Worm (Caenorhabditis elegans) whole organism, L4 larva: Measurements from ENCODE around the gene col-151.
"Not testable (repeated sequence)": the region's sequence is repeated elsewhere in the genome, so short reads cannot be mapped to it uniquely, and the experiment has no call there.

ENCODE experiments used
- nhr-11 ChIP-seq: fragments of 150-350 bp; optimal IDR thresholded peaks from 2 replicates; lab custom pipeline; 2014; ENCODE audit warnings: missing biosample characterization, missing genetic modification characterization
- pqm-1 ChIP-seq: sonication (generic microtip); optimal IDR thresholded peaks from 2 replicates; lab custom pipeline; 2017; ENCODE audit warnings: missing biosample characterization, missing genetic modification characterization

ce11 chrV:10420843-10421242 lies 25.8 kb upstream of the col-151 start:
- TF ChIP-seq nhr-11; pqm-1 (tag; lab: Kevin White, UChicago): not testable (repeated sequence)
